Worm (Caenorhabditis elegans) whole organism, late embryonic: Measurements from ENCODE around the gene nlp-25.

ENCODE experiments used
- C08G9.2 ChIP-seq: sonication (generic microtip); optimal IDR thresholded peaks from 2 replicates; lab custom pipeline; 2016; ENCODE audit warnings: mild to moderate bottlenecking, missing genetic modification characterization, moderate library complexity, missing compliant biosample characterization
- K09A11.1 ChIP-seq: sonication (generic microtip); optimal IDR thresholded peaks from 2 replicates; lab custom pipeline; 2017; ENCODE audit warnings: antibody characterized with exemption, mild to moderate bottlenecking, missing genetic modification characterization, missing compliant biosample characterization; ENCODE audit not compliant: insufficient read depth
- T23F11.4 ChIP-seq: fragments of 200-800 bp; sonication (Bioruptor generic); optimal IDR thresholded peaks from 2 replicates; lab custom pipeline; 2018; ENCODE audit warnings: mild to moderate bottlenecking, missing genetic modification characterization, missing compliant biosample characterization
- fax-1 ChIP-seq: sonication (generic microtip); optimal IDR thresholded peaks from 2 replicates; lab custom pipeline; 2016; ENCODE audit warnings: missing genotype, missing genetic modification characterization, missing compliant biosample characterization
- fkh-10 ChIP-seq: fragments of 150-350 bp; optimal IDR thresholded peaks from 2 replicates; lab custom pipeline; 2014; ENCODE audit warnings: missing biosample characterization, missing genetic modification reagents, missing genetic modification characterization
- hlh-6 ChIP-seq: sonication (generic microtip); optimal IDR thresholded peaks from 2 replicates; lab custom pipeline; 2016; ENCODE audit warnings: missing genotype, missing genetic modification characterization, missing compliant biosample characterization
- lin-11 ChIP-seq: fragments of 200-800 bp; sonication (Bioruptor generic); optimal IDR thresholded peaks from 2 replicates; lab custom pipeline; 2018; ENCODE audit warnings: mild to moderate bottlenecking, missing genetic modification characterization, missing compliant biosample characterization
- madf-2 ChIP-seq: sonication (generic microtip); optimal IDR thresholded peaks from 2 replicates; lab custom pipeline; 2017; ENCODE audit warnings: missing genetic modification characterization, missing compliant biosample characterization
- nhr-11 ChIP-seq: fragments of 150-350 bp; optimal IDR thresholded peaks from 2 replicates; lab custom pipeline; 2014; ENCODE audit warnings: missing biosample characterization, missing genetic modification characterization
- pax-1 ChIP-seq: fragments of 150-350 bp; optimal IDR thresholded peaks from 2 replicates; lab custom pipeline; 2014; ENCODE audit warnings: missing biosample characterization, missing genetic modification characterization
- pha-4 ChIP-seq: fragments of 150-350 bp; optimal IDR thresholded peaks from 2 replicates; lab custom pipeline; 2018; ENCODE audit warnings: missing biosample characterization, missing genetic modification reagents, missing genetic modification characterization
- syd-9 ChIP-seq: sonication (generic microtip); optimal IDR thresholded peaks from 2 replicates; lab custom pipeline; 2016; ENCODE audit warnings: mild to moderate bottlenecking, missing genetic modification characterization, moderate library complexity, missing compliant biosample characterization

ce11 chrV:19629544-19629943 lies 23.6 kb downstream of the nlp-25 start:
- no peak for TF ChIP-seq K09A11.1
- TF ChIP-seq madf-2 (tag; lab: Kevin White, UChicago): no peak
- TF ChIP-seq nhr-11 (tag; lab: Kevin White, UChicago): no peak
- TF ChIP-seq fax-1: no peak
- no peak for TF ChIP-seq fkh-10
- TF ChIP-seq C08G9.2 (tag; lab: Kevin White, UChicago): no peak
- no peak for TF ChIP-seq hlh-6 (tag; lab: Kevin White, UChicago)
- TF ChIP-seq syd-9 (tag; lab: Kevin White, UChicago): no peak
- no peak for TF ChIP-seq pha-4
- TF ChIP-seq T23F11.4 (GFP tag; lab: Kevin White, UChicago): no peak
- no peak for TF ChIP-seq pax-1 (tag; lab: Kevin White, UChicago)
- no peak for TF ChIP-seq lin-11
